Worm (Caenorhabditis elegans) whole organism, young adult: ENCODE data around the gene mfsd-8.

Experiments used
- B0336.3 ChIP-seq: fragments of 200-800 bp; sonication (Bioruptor generic); IDR thresholded peaks from 2 replicates; pipeline ENCODE4 v1.3.6; 2022; ENCODE audit warnings: missing genetic modification characterization, missing compliant biosample characterization
- ama-1 ChIP-seq, 3 experiments: fragments of 150-350 bp in 1 of 3; sonication (generic microtip) in 2 of 3; optimal IDR thresholded peaks; 2 replicates each; lab custom pipeline; 2014 to 2018; ENCODE audit warnings: missing biosample characterization in 2 of 3, missing genetic modification characterization in 2 of 3, missing genetic modification reagents in 2 of 3
- bed-2 ChIP-seq: fragments of 200-800 bp; sonication (Bioruptor generic); IDR thresholded peaks from 2 replicates; pipeline ENCODE4 v1.3.6; 2022; ENCODE audit warnings: missing genetic modification reagents, missing genetic modification characterization, missing compliant biosample characterization
- egrh-3 ChIP-seq: fragments of 200-800 bp; sonication (Bioruptor generic); IDR thresholded peaks from 2 replicates; pipeline ENCODE4 v1.3.6; 2022; ENCODE audit warnings: missing genetic modification reagents, missing genetic modification characterization, missing compliant biosample characterization
- madf-3 ChIP-seq: fragments of 200-800 bp; sonication (Bioruptor generic); IDR thresholded peaks from 2 replicates; pipeline ENCODE4 v1.3.6; 2022; ENCODE audit warnings: missing genetic modification reagents, missing genetic modification characterization, missing compliant biosample characterization
- mxl-1 ChIP-seq: sonication (generic microtip); optimal IDR thresholded peaks from 2 replicates; lab custom pipeline; 2016; ENCODE audit warnings: missing genetic modification characterization, missing compliant biosample characterization
- snpc-4 ChIP-seq, 5 experiments: fragments of 150-350 bp in 1 of 5; sonication (generic microtip) in 4 of 5; optimal IDR thresholded peaks; 2 replicates each; lab custom pipeline; 2014 to 2018; ENCODE audit warnings: missing genetic modification characterization in 5 of 5, missing biosample characterization in 3 of 5, antibody characterized with exemption in 2 of 5, mild to moderate bottlenecking in 2 of 5, missing compliant biosample characterization in 2 of 5, missing genotype in 2 of 5, moderate library complexity in 2 of 5, missing genetic modification reagents in 1 of 5
- tbp1 ChIP-seq: fragments of 200-800 bp; sonication (Bioruptor generic); optimal IDR thresholded peaks from 2 replicates; lab custom pipeline; 2018; ENCODE audit warnings: mild to moderate bottlenecking, missing genetic modification characterization, missing compliant biosample characterization
- ztf-3 ChIP-seq: fragments of 200-800 bp; sonication (Bioruptor generic); optimal IDR thresholded peaks from 2 replicates; lab custom pipeline; 2018; ENCODE audit warnings: mild to moderate bottlenecking, missing genetic modification characterization, missing compliant biosample characterization

DNA sequence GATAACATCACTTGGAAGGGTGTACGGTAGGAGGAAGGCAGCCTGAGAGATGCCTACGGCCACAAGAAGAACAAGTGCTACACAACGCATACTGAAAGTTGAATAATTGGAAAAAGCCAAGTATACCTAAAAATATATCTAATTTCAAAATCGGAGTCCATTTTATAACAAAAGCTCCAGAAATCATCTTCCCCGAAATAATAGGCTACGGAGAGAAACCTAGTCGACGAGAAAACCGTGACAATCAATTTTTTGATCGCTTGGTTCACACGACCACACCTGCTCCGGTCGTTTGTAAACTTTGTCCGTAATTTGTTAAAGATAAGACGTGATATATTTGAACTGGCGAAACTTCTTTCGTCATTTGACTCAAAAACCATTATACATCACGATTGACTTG is 23.8 kb upstream of the mfsd-8 start, which contains the start of gene nspg-7.2:
- TF ChIP-seq madf-3 (GFP tag; lab: Robert Waterston, UW) (no peak), ama-1 (optimal IDR thresholded peaks at IDR 0.05; lab: Kevin White, UChicago) (no peak), ama-1 (GFP tag; optimal IDR thresholded peaks at IDR 0.05; lab: Kevin White, UChicago) (no peak), ztf-3 (GFP tag; lab: Kevin White, UChicago) (no peak), tbp1 (GFP tag; lab: Kevin White, UChicago) (no peak), egrh-3 (GFP tag; lab: Robert Waterston, UW) (no peak), B0336.3 (GFP tag; lab: Robert Waterston, UW) (no peak), mxl-1 (tag; lab: Kevin White, UChicago) (no peak), snpc-4 (GFP tag; optimal IDR thresholded peaks at IDR 0.05; lab: Kevin White, UChicago) (no peak), snpc-4 (tag; optimal IDR thresholded peaks at IDR 0.05; lab: Kevin White, UChicago) (no peak), bed-2 (GFP tag; lab: Robert Waterston, UW) (no peak)
